Worm (Caenorhabditis elegans) whole organism, L4 larva: ENCODE results near the gene oat-1.

Source experiments
- ceh-28 ChIP-seq: fragments of 150-350 bp; optimal IDR thresholded peaks from 2 replicates; lab custom pipeline; 2014; ENCODE audit warnings: missing biosample characterization, missing genetic modification reagents, missing genetic modification characterization
- jun-1 ChIP-seq: fragments of 150-350 bp; optimal IDR thresholded peaks from 2 replicates; lab custom pipeline; 2014; ENCODE audit warnings: missing biosample characterization, missing genetic modification reagents, missing genetic modification characterization
- lin-13 ChIP-seq: fragments of 150-350 bp; optimal IDR thresholded peaks from 2 replicates; lab custom pipeline; 2014; ENCODE audit warnings: missing biosample characterization, missing genetic modification reagents, missing genetic modification characterization
- mep-1 ChIP-seq: fragments of 150-350 bp; sonication (generic microtip); optimal IDR thresholded peaks from 3 replicates; lab custom pipeline; 2014; ENCODE audit warnings: missing biosample characterization, missing genetic modification characterization
- pha-4 ChIP-seq, 2 experiments: fragments of 150-350 bp in 1 of 2; fragments of 200-800 bp in 1 of 2; sonication (Bioruptor generic) in 1 of 2; IDR thresholded peaks in 1 of 2; optimal IDR thresholded peaks in 1 of 2; 2 replicates each; pipeline versions ENCODE4 v1.3.6 to Lab custom; 2014 to 2022; ENCODE audit warnings: missing genetic modification characterization in 2 of 2, missing genetic modification reagents in 2 of 2, missing biosample characterization in 1 of 2, missing compliant biosample characterization in 1 of 2
- unc-130 ChIP-seq: sonication (generic microtip); optimal IDR thresholded peaks from 2 replicates; lab custom pipeline; 2016; ENCODE audit warnings: missing genetic modification reagents, missing genetic modification characterization, missing compliant biosample characterization

ce11 chrIV:8476880-8477279, 4.5 kb upstream of the oat-1 start, which contains the start of gene spp-10:
- TF ChIP-seq mep-1 (tag; lab: Kevin White, UChicago) = no peak
- no peak for TF ChIP-seq lin-13
- TF ChIP-seq ceh-28 = no peak
- TF ChIP-seq jun-1 (tag; lab: Kevin White, UChicago) = no peak
- no peak for TF ChIP-seq unc-130 (GFP tag; lab: Kevin White, UChicago)
- TF ChIP-seq pha-4 (GFP tag; IDR thresholded peaks at IDR 0.05; lab: Robert Waterston, UW) = no peak
- TF ChIP-seq pha-4 (tag; optimal IDR thresholded peaks at IDR 0.05; lab: Kevin White, UChicago) = no peak
